Fruit fly (Drosophila melanogaster): Measurements from ENCODE around the gene FipoQ.

The FipoQ gene

dm6 chr3R:29461069-29461468 is 33.5 kb upstream of the FipoQ start:
- peak; percentile 22 for TF ChIP-seq OdsH (GFP tag; optimal IDR thresholded peaks at IDR 0.05)
- no peak for TF ChIP-seq spab (GFP tag; optimal IDR thresholded peaks at IDR 0.05)
- peak; percentile 48 for TF ChIP-seq CG10631 (GFP tag; optimal IDR thresholded peaks at IDR 0.05)
- peak; percentile 7 for TF ChIP-seq Ets21C (GFP tag; optimal IDR thresholded peaks at IDR 0.05)
- TF ChIP-seq CG6854 (GFP tag; optimal IDR thresholded peaks at IDR 0.05), result no peak
- no peak for TF ChIP-seq CG6808 (GFP tag; optimal IDR thresholded peaks at IDR 0.05)
- peak; percentile 42 for TF ChIP-seq topi (GFP tag; optimal IDR thresholded peaks at IDR 0.05)
- TF ChIP-seq net (GFP tag; optimal IDR thresholded peaks at IDR 0.05), result peak; percentile 20
- peak; percentile 27 for TF ChIP-seq CG1621 (tag; optimal IDR thresholded peaks at IDR 0.05)
- no peak for TF ChIP-seq Hr4 (GFP tag; optimal IDR thresholded peaks at IDR 0.05)
- no peak for TF ChIP-seq CG34406 (GFP tag; optimal IDR thresholded peaks at IDR 0.05)
- peak; percentile 55 for TF ChIP-seq pdm3 (GFP tag; optimal IDR thresholded peaks at IDR 0.05)
- peak; percentile 44 for TF ChIP-seq esn (GFP tag; optimal IDR thresholded peaks at IDR 0.05)
- TF ChIP-seq eg (GFP tag; IDR thresholded peaks at IDR 0.05), result 0 out of 3 replicates have a peak, but pooled peaks have one; percentile 25
- TF ChIP-seq CG8632 (GFP tag; optimal IDR thresholded peaks at IDR 0.05), result peak; percentile 8
- peak; percentile 48 for TF ChIP-seq lz (GFP tag; optimal IDR thresholded peaks at IDR 0.05)
- TF ChIP-seq dsx (GFP tag; optimal IDR thresholded peaks at IDR 0.05; ENCODE audit: poor library complexity, severe bottlenecking), result peak; percentile 5
- TF ChIP-seq Blimp-1 (GFP tag; optimal IDR thresholded peaks at IDR 0.05), result no peak
- TF ChIP-seq CG31627 (GFP tag; optimal IDR thresholded peaks at IDR 0.05), result peak; percentile 55
- TF ChIP-seq CG11902 (GFP tag; optimal IDR thresholded peaks at IDR 0.05), result no peak
- peak; percentile 30 for TF ChIP-seq Sox102F (GFP tag; optimal IDR thresholded peaks at IDR 0.05)
- TF ChIP-seq CG11294 (GFP tag; IDR thresholded peaks at IDR 0.05), result no peak
- no peak for TF ChIP-seq Gug (GFP tag; IDR thresholded peaks at IDR 0.05)
- no peak for TF ChIP-seq fd85E (GFP tag; optimal IDR thresholded peaks at IDR 0.05)
- no peak for TF ChIP-seq fkh (GFP tag; optimal IDR thresholded peaks at IDR 0.05)
- TF ChIP-seq ss (GFP tag; optimal IDR thresholded peaks at IDR 0.05), result no peak
- TF ChIP-seq acj6 (GFP tag; optimal IDR thresholded peaks at IDR 0.05), result no peak
- TF ChIP-seq CG8319 (GFP tag; optimal IDR thresholded peaks at IDR 0.05), result peak; percentile 12
- TF ChIP-seq CG6792 (GFP tag; optimal IDR thresholded peaks at IDR 0.05), result peak; percentile 14
- TF ChIP-seq Met (GFP tag; optimal IDR thresholded peaks at IDR 0.05), result peak; percentile 54
- TF ChIP-seq dac (GFP tag; optimal IDR thresholded peaks at IDR 0.05), result no peak
- TF ChIP-seq Eip93F (GFP tag; optimal IDR thresholded peaks at IDR 0.05), result no peak
- TF ChIP-seq CG6276 (GFP tag; optimal IDR thresholded peaks at IDR 0.05), result no peak
- TF ChIP-seq cyc (GFP tag; optimal IDR thresholded peaks at IDR 0.05), result peak; percentile 57
- no peak for TF ChIP-seq CG8119 (GFP tag; IDR thresholded peaks at IDR 0.05)
- TF ChIP-seq Eip75B (GFP tag; optimal IDR thresholded peaks at IDR 0.05), result peak; percentile 55
- TF ChIP-seq CG4318 (GFP tag; optimal IDR thresholded peaks at IDR 0.05), result no peak
- TF ChIP-seq Hr39 (GFP tag; optimal IDR thresholded peaks at IDR 0.05), result peak; percentile 54
- no peak for TF ChIP-seq CG9139 (GFP tag; optimal IDR thresholded peaks at IDR 0.05)
- TF ChIP-seq CG6163 (GFP tag; IDR thresholded peaks at IDR 0.05), result peak; percentile 64; the same call in 2 of the 3 replicates
- TF ChIP-seq CG7368 (GFP tag; optimal IDR thresholded peaks at IDR 0.05), result peak; percentile 15
- TF ChIP-seq salr (GFP tag; optimal IDR thresholded peaks at IDR 0.05), result no peak
- TF ChIP-seq Smox (GFP tag; optimal IDR thresholded peaks at IDR 0.05), result peak; percentile 41
- TF ChIP-seq CG15336 (GFP tag; IDR thresholded peaks at IDR 0.05), result 0 out of 2 replicates have a peak, but pooled peaks have one; percentile 12
- TF ChIP-seq fd59A (GFP tag; optimal IDR thresholded peaks at IDR 0.05), result no peak
- TF ChIP-seq vri (GFP tag; optimal IDR thresholded peaks at IDR 0.05), result no peak
- TF ChIP-seq Hr38 (GFP tag; optimal IDR thresholded peaks at IDR 0.05), result no peak
- peak; percentile 39 for TF ChIP-seq CG3919 (GFP tag; optimal IDR thresholded peaks at IDR 0.05)
- no peak for TF ChIP-seq Lpt (GFP tag; optimal IDR thresholded peaks at IDR 0.05)
- TF ChIP-seq CG11762 (GFP tag; optimal IDR thresholded peaks at IDR 0.05; ENCODE audit: insufficient read depth), result no peak
- no peak for TF ChIP-seq Ets96B (tag; optimal IDR thresholded peaks at IDR 0.05)
- TF ChIP-seq CG32006 (GFP tag; optimal IDR thresholded peaks at IDR 0.05), result peak; percentile 28

Measured in whole organism, prepupa.